Worm (Caenorhabditis elegans): ENCODE data around the gene T05G5.1.

T05G5.1 gene

ce11 chrIII:9721991-9722390 is 21.1 kb downstream of the T05G5.1 start:
- TF ChIP-seq nhr-76 (tag; optimal IDR thresholded peaks at IDR 0.05) (no peak), nhr-84 (tag; optimal IDR thresholded peaks at IDR 0.05) (no peak), C34B4.2 (tag; optimal IDR thresholded peaks at IDR 0.05) (no peak), mab-9 (GFP tag; IDR thresholded peaks at IDR 0.05) (no peak), lin-14 (GFP tag; optimal IDR thresholded peaks at IDR 0.05) (no peak), lir-3 (tag; optimal IDR thresholded peaks at IDR 0.05; ENCODE audit: poor library complexity) (no peak), efl-1 (optimal IDR thresholded peaks at IDR 0.05) (no peak), efl-1 (GFP tag; optimal IDR thresholded peaks at IDR 0.05 in 1 of 2) (no peak), C04F5.9 (tag; optimal IDR thresholded peaks at IDR 0.05) (no peak), lin-39 (tag; optimal IDR thresholded peaks at IDR 0.05) (no peak), elt-2 (tag; optimal IDR thresholded peaks at IDR 0.05) (peak; percentile 91), swsn-7 (tag; optimal IDR thresholded peaks at IDR 0.05) (no peak), ztf-11 (tag; optimal IDR thresholded peaks at IDR 0.05) (no peak), nhr-85 (tag) (no peak), nhr-237 (tag; optimal IDR thresholded peaks at IDR 0.05) (no peak), tlp-1 (tag; optimal IDR thresholded peaks at IDR 0.05) (peak; percentile 59), fkh-10 (GFP tag; optimal IDR thresholded peaks at IDR 0.05) (no peak), nhr-12 (tag; optimal IDR thresholded peaks at IDR 0.05) (no peak), sptf-1 (tag; optimal IDR thresholded peaks at IDR 0.05) (no peak), rnt-1 (tag; optimal IDR thresholded peaks at IDR 0.05) (no peak), nhr-47 (tag; optimal IDR thresholded peaks at IDR 0.05) (no peak), ces-1 (GFP tag; optimal IDR thresholded peaks at IDR 0.05) (no peak), jun-1 (tag; optimal IDR thresholded peaks at IDR 0.05) (no peak), tbx-2 (tag; optimal IDR thresholded peaks at IDR 0.05) (no peak), ceh-63 (GFP tag; optimal IDR thresholded peaks at IDR 0.05) (no peak), snu-23 (GFP tag; optimal IDR thresholded peaks at IDR 0.05) (no peak), ets-5 (GFP tag; IDR thresholded peaks at IDR 0.05) (no peak), unc-98 (GFP tag; IDR thresholded peaks at IDR 0.05) (no peak), lin-35 (GFP tag; optimal IDR thresholded peaks at IDR 0.05) (peak in 1 of 2 experiments; percentile 26), nhr-71 (tag; optimal IDR thresholded peaks at IDR 0.05) (peak; percentile 8), fkh-8 (tag; optimal IDR thresholded peaks at IDR 0.05) (no peak), ceh-82 (tag; optimal IDR thresholded peaks at IDR 0.05) (no peak), fkh-4 (tag; optimal IDR thresholded peaks at IDR 0.05; ENCODE audit: borderline replicate concordance) (no peak), snpc-4 (tag; optimal IDR thresholded peaks at IDR 0.05) (no peak), F16B12.6 (tag; optimal IDR thresholded peaks at IDR 0.05) (no peak), lin-15B (tag; optimal IDR thresholded peaks at IDR 0.05) (no peak), Y116A8C.19 (tag; optimal IDR thresholded peaks at IDR 0.05; ENCODE audit: borderline replicate concordance) (no peak), pqm-1 (tag; optimal IDR thresholded peaks at IDR 0.05) (peak; percentile 44), dsc-1 (tag; optimal IDR thresholded peaks at IDR 0.05) (no peak), mef-2 (tag; optimal IDR thresholded peaks at IDR 0.05) (no peak), nhr-28 (tag; optimal IDR thresholded peaks at IDR 0.05) (no peak), pag-3 (tag; optimal IDR thresholded peaks at IDR 0.05; ENCODE audit: borderline replicate concordance, insufficient read depth) (no peak), unc-30 (tag; optimal IDR thresholded peaks at IDR 0.05) (no peak), ceh-90 (tag; optimal IDR thresholded peaks at IDR 0.05) (no peak), zag-1 (tag; optimal IDR thresholded peaks at IDR 0.05) (no peak), C16A3.4 (tag; optimal IDR thresholded peaks at IDR 0.05) (no peak), nhr-90 (tag; optimal IDR thresholded peaks at IDR 0.05; ENCODE audit: poor library complexity) (no peak), mdl-1 (tag; optimal IDR thresholded peaks at IDR 0.05) (no peak), ceh-8 (GFP tag; optimal IDR thresholded peaks at IDR 0.05) (no peak), nhr-20 (tag; optimal IDR thresholded peaks at IDR 0.05) (peak; percentile 5), zip-4 (GFP tag; optimal IDR thresholded peaks at IDR 0.05) (no peak), ztf-4 (tag; optimal IDR thresholded peaks at IDR 0.05) (no peak), isw-1 (GFP tag; IDR thresholded peaks at IDR 0.05) (no peak)
